Fruit fly (Drosophila melanogaster) whole organism, embryonic: ENCODE measurements around the gene Reg-2.

Experiments used
- ATbp ChIP-seq: fragments of 200-800 bp; sonication (Bioruptor generic); optimal IDR thresholded peaks from 2 replicates; lab custom pipeline; 2017; ENCODE audit warnings: missing biosample characterization, mild to moderate bottlenecking, missing genetic modification characterization, missing genetic modification reagents
- CG11093 ChIP-seq: fragments of 200-800 bp; sonication (Bioruptor generic); IDR thresholded peaks from 3 replicates; pipeline ENCODE4 v1.3.6; 2022; ENCODE audit warnings: missing biosample characterization, missing genetic modification characterization
- CG12071 ChIP-seq: fragments of 200-800 bp; sonication (Bioruptor generic); optimal IDR thresholded peaks from 3 replicates; lab custom pipeline; 2018; ENCODE audit warnings: missing biosample characterization, mild to moderate bottlenecking, missing genetic modification characterization
- CG12659 ChIP-seq: fragments of 200-800 bp; sonication (Bioruptor generic); optimal IDR thresholded peaks from 3 replicates; lab custom pipeline; 2017; ENCODE audit warnings: mild to moderate bottlenecking, missing biosample characterization, missing genetic modification reagents, missing genetic modification characterization
- CG14667 ChIP-seq: fragments of 200-800 bp; sonication (Bioruptor generic); IDR thresholded peaks from 2 replicates; pipeline ENCODE4 v1.3.6; 2022; ENCODE audit warnings: missing biosample characterization, missing genetic modification characterization
- CG1603 ChIP-seq: fragments of 200-800 bp; sonication (Bioruptor generic); optimal IDR thresholded peaks from 2 replicates; lab custom pipeline; 2019; ENCODE audit warnings: missing biosample characterization, mild to moderate bottlenecking, missing genetic modification characterization, moderate library complexity
- CG17802 ChIP-seq: fragments of 200-800 bp; sonication (Bioruptor generic); optimal IDR thresholded peaks from 2 replicates; lab custom pipeline; 2018; ENCODE audit warnings: missing biosample characterization, mild to moderate bottlenecking, missing genetic modification characterization, moderate library complexity
- CG18011 ChIP-seq: fragments of 200-800 bp; sonication (Bioruptor generic); optimal IDR thresholded peaks from 2 replicates; lab custom pipeline; 2017; ENCODE audit warnings: missing biosample characterization, missing genetic modification characterization, mild to moderate bottlenecking, moderate library complexity, missing genotype
- CG30020 ChIP-seq: fragments of 200-800 bp; optimal IDR thresholded peaks from 2 replicates; lab custom pipeline; 2019; ENCODE audit warnings: missing biosample characterization, mild to moderate bottlenecking, missing genetic modification characterization, moderate library complexity
- CG4854 ChIP-seq: fragments of 200-800 bp; sonication (Bioruptor generic); optimal IDR thresholded peaks from 2 replicates; lab custom pipeline; 2016; ENCODE audit warnings: missing biosample characterization, missing genetic modification characterization, inconsistent platforms
- CG9727 ChIP-seq: fragments of 200-800 bp; sonication (Bioruptor generic); optimal IDR thresholded peaks from 3 replicates; lab custom pipeline; 2017; ENCODE audit warnings: missing biosample characterization, mild to moderate bottlenecking, missing genetic modification characterization
- Chrac-16 ChIP-seq: fragments of 200-800 bp; sonication (Bioruptor generic); optimal IDR thresholded peaks from 3 replicates; lab custom pipeline; 2016; ENCODE audit warnings: missing biosample characterization, missing genetic modification characterization
- CrebB ChIP-seq: fragments of 200-800 bp; sonication (Bioruptor generic); optimal IDR thresholded peaks from 3 replicates; lab custom pipeline; 2018; ENCODE audit warnings: missing biosample characterization, mild to moderate bottlenecking, missing genetic modification characterization
- D19B ChIP-seq: fragments of 200-800 bp; sonication (Bioruptor generic); optimal IDR thresholded peaks from 2 replicates; lab custom pipeline; 2017; ENCODE audit warnings: missing biosample characterization, mild to moderate bottlenecking, missing genetic modification characterization
- Deaf1 ChIP-seq: fragments of 200-800 bp; optimal IDR thresholded peaks from 3 replicates; lab custom pipeline; 2019; ENCODE audit warnings: missing biosample characterization, mild to moderate bottlenecking, missing genetic modification characterization, moderate library complexity
- Dll ChIP-seq: fragments of 200-800 bp; sonication (Bioruptor generic); IDR thresholded peaks from 4 replicates; pipeline ENCODE4 v1.3.6; 2022; ENCODE audit warnings: missing biosample characterization, missing genetic modification characterization; ENCODE audit not compliant: partially characterized antibody
- E2f2 ChIP-seq: fragments of 200-800 bp; sonication (Bioruptor generic); IDR thresholded peaks from 2 replicates; pipeline ENCODE4 v1.3.6; 2022; ENCODE audit warnings: missing biosample characterization, missing genetic modification characterization
- Fer2 ChIP-seq: fragments of 200-800 bp; sonication (Bioruptor generic); optimal IDR thresholded peaks from 2 replicates; lab custom pipeline; 2018; ENCODE audit warnings: missing biosample characterization, mild to moderate bottlenecking, missing genetic modification characterization, moderate library complexity
- HLH54F ChIP-seq: fragments of 200-800 bp; sonication (Bioruptor generic); optimal IDR thresholded peaks from 3 replicates; lab custom pipeline; 2016; ENCODE audit warnings: missing biosample characterization, missing genetic modification characterization
- Hey ChIP-seq: fragments of 200-800 bp; sonication (Bioruptor generic); optimal IDR thresholded peaks from 3 replicates; lab custom pipeline; 2018; ENCODE audit warnings: missing biosample characterization, mild to moderate bottlenecking, missing genetic modification characterization
- Hr78 ChIP-seq, 2 experiments: fragments of 200-800 bp in 1 of 2; fragments of >200 bp in 1 of 2; sonication (Bioruptor generic) in 1 of 2; optimal IDR thresholded peaks; 2 replicates each; lab custom pipeline; 2017 to 2019; ENCODE audit warnings: missing biosample characterization in 2 of 2, missing genetic modification characterization in 2 of 2, mild to moderate bottlenecking in 1 of 2, moderate library complexity in 1 of 2
- MBD-R2 ChIP-seq: fragments of 200-800 bp; sonication (Bioruptor generic); IDR thresholded peaks from 2 replicates; pipeline ENCODE4 v1.3.6; 2022; ENCODE audit warnings: missing biosample characterization, missing genetic modification characterization
- Neu2 ChIP-seq: fragments of 200-800 bp; sonication (Bioruptor generic); optimal IDR thresholded peaks from 3 replicates; lab custom pipeline; 2016; ENCODE audit warnings: missing biosample characterization, missing genetic modification characterization, borderline replicate concordance
- Pdp1 ChIP-seq, 2 experiments: fragments of 200-800 bp; sonication (Bioruptor generic); optimal IDR thresholded peaks; 3 replicates each; lab custom pipeline; 2016; ENCODE audit warnings: missing biosample characterization in 2 of 2, missing genetic modification characterization in 2 of 2, mild to moderate bottlenecking in 1 of 2, moderate library complexity in 1 of 2
- Sox100B ChIP-seq: fragments of 200-800 bp; sonication (Bioruptor generic); optimal IDR thresholded peaks from 3 replicates; lab custom pipeline; 2018; ENCODE audit warnings: missing biosample characterization, mild to moderate bottlenecking, missing genetic modification characterization
- Spps ChIP-seq: fragments of 200-800 bp; sonication (Bioruptor generic); optimal IDR thresholded peaks from 2 replicates; lab custom pipeline; 2018; ENCODE audit warnings: missing biosample characterization, mild to moderate bottlenecking, missing genetic modification characterization
- Ssrp ChIP-seq: fragments of 200-800 bp; sonication (Bioruptor generic); optimal IDR thresholded peaks from 2 replicates; lab custom pipeline; 2018; ENCODE audit warnings: missing biosample characterization, mild to moderate bottlenecking, missing genetic modification characterization, moderate library complexity
- ac ChIP-seq: fragments of 200-800 bp; sonication (Bioruptor generic); optimal IDR thresholded peaks from 3 replicates; lab custom pipeline; 2017; ENCODE audit warnings: missing biosample characterization, mild to moderate bottlenecking, missing genetic modification characterization
- ap ChIP-seq: fragments of 200-800 bp; sonication (Bioruptor generic); IDR thresholded peaks from 2 replicates; pipeline ENCODE4 v1.3.6; 2022; ENCODE audit warnings: missing biosample characterization, missing genetic modification characterization
- chm ChIP-seq: fragments of 200-800 bp; sonication (Bioruptor generic); IDR thresholded peaks from 2 replicates; pipeline ENCODE4 v1.3.6; 2022; ENCODE audit warnings: missing biosample characterization, missing genetic modification characterization
- crol ChIP-seq: fragments of 200-800 bp; sonication (Bioruptor generic); IDR thresholded peaks from 2 replicates; pipeline ENCODE4 v1.3.6; 2022; ENCODE audit warnings: missing biosample characterization, missing genetic modification characterization
- exex ChIP-seq: fragments of 200-800 bp; sonication (Bioruptor generic); optimal IDR thresholded peaks from 4 replicates; lab custom pipeline; 2018; ENCODE audit warnings: missing biosample characterization, mild to moderate bottlenecking, missing genetic modification characterization, moderate library complexity
- eyg ChIP-seq: fragments of 200-800 bp; sonication (Bioruptor generic); optimal IDR thresholded peaks from 3 replicates; lab custom pipeline; 2016; ENCODE audit warnings: missing biosample characterization, missing genetic modification characterization
- gce ChIP-seq: fragments of 200-800 bp; sonication (Bioruptor generic); IDR thresholded peaks from 3 replicates; pipeline ENCODE4 v1.3.6; 2022; ENCODE audit warnings: missing biosample characterization, missing genetic modification characterization
- grau ChIP-seq: fragments of 200-800 bp; optimal IDR thresholded peaks from 3 replicates; lab custom pipeline; 2019; ENCODE audit warnings: missing biosample characterization, mild to moderate bottlenecking, missing genetic modification characterization, moderate library complexity
- grn ChIP-seq: fragments of 200-800 bp; sonication (Bioruptor generic); optimal IDR thresholded peaks from 3 replicates; lab custom pipeline; 2017; ENCODE audit warnings: missing biosample characterization, missing genetic modification characterization
- gsb-n ChIP-seq: fragments of 200-800 bp; sonication (Bioruptor generic); optimal IDR thresholded peaks from 3 replicates; lab custom pipeline; 2018; ENCODE audit warnings: missing biosample characterization, mild to moderate bottlenecking, missing genetic modification characterization
- gt ChIP-seq: fragments of 200-800 bp; sonication (Bioruptor generic); IDR thresholded peaks from 2 replicates; pipeline ENCODE4 v1.3.6; 2022; ENCODE audit warnings: missing biosample characterization, missing genetic modification characterization
- org-1 ChIP-seq: fragments of 200-800 bp; sonication (Bioruptor generic); optimal IDR thresholded peaks from 2 replicates; lab custom pipeline; 2017; ENCODE audit warnings: missing biosample characterization, missing genetic modification characterization
- run ChIP-seq: fragments of 200-800 bp; sonication (Bioruptor generic); optimal IDR thresholded peaks from 3 replicates; lab custom pipeline; 2018; ENCODE audit warnings: missing biosample characterization, mild to moderate bottlenecking, missing genetic modification characterization
- sd ChIP-seq: fragments of 200-800 bp; sonication (Bioruptor generic); optimal IDR thresholded peaks from 3 replicates; lab custom pipeline; 2018; ENCODE audit warnings: missing biosample characterization, mild to moderate bottlenecking, missing genetic modification characterization, moderate library complexity
- sens ChIP-seq: fragments of 200-800 bp; sonication (Bioruptor generic); peaks from one replicate; lab custom pipeline; 2016; ENCODE audit warnings: missing biosample characterization, missing genetic modification characterization
- sens-2 ChIP-seq: fragments of 200-800 bp; sonication (Bioruptor generic); IDR thresholded peaks from 2 replicates; pipeline ENCODE4 v1.3.6; 2022; ENCODE audit warnings: missing biosample characterization, missing genetic modification characterization
- sqz ChIP-seq: fragments of 200-800 bp; sonication (Bioruptor generic); optimal IDR thresholded peaks from 3 replicates; lab custom pipeline; 2018; ENCODE audit warnings: missing biosample characterization, mild to moderate bottlenecking, missing genetic modification characterization
- tna ChIP-seq: fragments of 200-800 bp; sonication (Bioruptor generic); IDR thresholded peaks from 2 replicates; pipeline ENCODE4 v1.3.6; 2022; ENCODE audit warnings: missing biosample characterization, missing genetic modification characterization; ENCODE audit not compliant: partially characterized antibody
- twi ChIP-seq: fragments of 200-800 bp; optimal IDR thresholded peaks from 2 replicates; lab custom pipeline; 2019; ENCODE audit warnings: missing biosample characterization, mild to moderate bottlenecking, missing genetic modification characterization, moderate library complexity
- tx ChIP-seq: fragments of 200-800 bp; sonication (Bioruptor generic); optimal IDR thresholded peaks from 2 replicates; lab custom pipeline; 2016; ENCODE audit warnings: missing biosample characterization, missing genetic modification characterization
- vfl ChIP-seq: fragments of 200-800 bp; sonication (Bioruptor generic); optimal IDR thresholded peaks from 2 replicates; lab custom pipeline; 2016; ENCODE audit warnings: missing biosample characterization, missing genetic modification characterization
- vnd ChIP-seq: fragments of 200-800 bp; sonication (Bioruptor generic); IDR thresholded peaks from 3 replicates; pipeline ENCODE4 v1.3.6; 2022; ENCODE audit warnings: missing biosample characterization, missing genetic modification characterization; ENCODE audit not compliant: partially characterized antibody

Gene Reg-2

dm6 chr3L:647529-647928 lies 41.2 kb upstream of the Reg-2 start:
- TF ChIP-seq grn (GFP tag; lab: Kevin White, UChicago) (peak; percentile 61), Sox100B (GFP tag; lab: Kevin White, UChicago) (no peak), run (tag; lab: Kevin White, UChicago) (peak; percentile 65), grau (tag; lab: Kevin White, UChicago) (no peak), ac (GFP tag; lab: Kevin White, UChicago) (no peak), CG17802 (tag; lab: Kevin White, UChicago) (no peak), E2f2 (no peak), Pdp1 (GFP tag; optimal IDR thresholded peaks at IDR 0.05; lab: Kevin White, UChicago) (peak in 1 of 2 experiments; percentile 23), Ssrp (no peak), gt (GFP tag; lab: Robert Waterston, UW) (no peak), CG14667 (GFP tag; lab: Robert Waterston, UW) (no peak), Deaf1 (tag; lab: Kevin White, UChicago) (peak; percentile 31), CG1603 (tag; lab: Kevin White, UChicago) (no peak), Hr78 (GFP tag; optimal IDR thresholded peaks at IDR 0.05; lab: Kevin White, UChicago) (peak in 1 of 2 experiments; percentile 88), sens (GFP tag; lab: Kevin White, UChicago) (peak; percentile 58), sd (tag; lab: Kevin White, UChicago) (peak; percentile 87), Dll (GFP tag; lab: Robert Waterston, UW) (no peak), chm (GFP tag; lab: Robert Waterston, UW) (no peak), Hey (tag; lab: Kevin White, UChicago) (no peak), eyg (GFP tag; lab: Kevin White, UChicago) (no peak), exex (tag; lab: Kevin White, UChicago) (peak; percentile 67)
- TF ChIP-seq, all 482 proteins: peak for 8

DNA sequence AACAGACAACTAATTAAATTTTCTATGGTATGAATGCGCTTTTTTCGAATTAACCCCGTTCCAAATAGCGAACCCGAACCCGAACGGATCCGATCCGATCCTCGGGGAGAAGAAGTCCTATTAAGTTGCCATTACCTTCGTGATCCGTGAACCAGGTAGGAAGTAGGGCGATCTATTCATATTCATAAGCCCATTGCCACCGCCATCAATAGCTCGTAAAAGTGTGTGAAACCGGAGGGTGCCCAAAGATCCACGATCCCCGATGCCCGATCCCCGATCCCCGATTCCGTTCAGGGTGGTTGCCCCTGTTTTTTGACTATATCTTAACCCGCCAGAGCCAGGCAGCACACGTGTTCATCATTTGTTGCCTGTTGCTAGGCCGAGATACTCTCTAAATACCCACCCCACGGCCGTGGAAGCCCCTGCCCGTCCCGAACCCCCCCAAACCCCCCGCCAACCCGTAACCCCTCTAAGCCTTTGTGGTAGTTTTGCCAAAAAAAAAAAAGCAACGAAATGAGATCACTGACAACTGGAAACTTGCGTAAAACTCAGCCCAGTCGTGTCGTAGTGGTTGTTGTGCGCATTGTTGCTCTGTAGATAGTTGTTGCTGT lies 39.2 kb upstream of the Reg-2 start:
- TF ChIP-seq ap (GFP tag; lab: Robert Waterston, UW), result no peak
- TF ChIP-seq D19B (GFP tag; lab: Kevin White, UChicago), result no peak
- peak; percentile 84 for TF ChIP-seq crol (GFP tag; lab: Robert Waterston, UW)
- TF ChIP-seq sqz (GFP tag; lab: Kevin White, UChicago), result peak; percentile 39
- TF ChIP-seq CrebB, result no peak
- TF ChIP-seq HLH54F (GFP tag; lab: Kevin White, UChicago), result no peak
- TF ChIP-seq CG4854 (GFP tag; lab: Kevin White, UChicago), result no peak
- TF ChIP-seq org-1 (GFP tag; lab: Kevin White, UChicago), result no peak
- peak; percentile 30 for TF ChIP-seq twi (tag; lab: Kevin White, UChicago)
- TF ChIP-seq tx, result no peak
- no peak for TF ChIP-seq CG30020 (tag; lab: Kevin White, UChicago)
- no peak for TF ChIP-seq Neu2 (GFP tag; lab: Kevin White, UChicago)
- TF ChIP-seq gsb-n (tag; lab: Kevin White, UChicago), result peak; percentile 64
- no peak for TF ChIP-seq vfl
- no peak for TF ChIP-seq vnd (GFP tag; lab: Robert Waterston, UW)
- TF ChIP-seq CG18011 (GFP tag; lab: Kevin White, UChicago), result peak; percentile 45
- no peak for TF ChIP-seq Chrac-16 (GFP tag; lab: Kevin White, UChicago)
- no peak for TF ChIP-seq CG12659
- TF ChIP-seq ATbp (GFP tag; lab: Kevin White, UChicago), result no peak
- no peak for TF ChIP-seq tna (GFP tag; lab: Robert Waterston, UW)
- TF ChIP-seq CG11093, result no peak
- no peak for TF ChIP-seq sens-2
- no peak for TF ChIP-seq gce (GFP tag; lab: Robert Waterston, UW)
- no peak for TF ChIP-seq Fer2 (tag; lab: Kevin White, UChicago)
- TF ChIP-seq CG14667 (GFP tag; lab: Robert Waterston, UW), result no peak
- TF ChIP-seq Spps (tag; lab: Kevin White, UChicago), result no peak
- no peak for TF ChIP-seq CG12071
- no peak for TF ChIP-seq MBD-R2 (GFP tag; lab: Robert Waterston, UW)
- no peak for TF ChIP-seq Dll (GFP tag; lab: Robert Waterston, UW)
- no peak for TF ChIP-seq CG9727
